Worm (Caenorhabditis elegans) whole organism, early embryonic: ENCODE data around the gene lin-5.

ENCODE experiments used
- B0310.2 ChIP-seq: sonication (generic microtip); optimal IDR thresholded peaks from 2 replicates; lab custom pipeline; 2016; ENCODE audit warnings: mild to moderate bottlenecking, missing genetic modification characterization, missing compliant biosample characterization
- F13C5.2 ChIP-seq: sonication (generic microtip); optimal IDR thresholded peaks from 2 replicates; lab custom pipeline; 2017; ENCODE audit warnings: mild to moderate bottlenecking, missing genetic modification characterization, inconsistent platforms, missing compliant biosample characterization
- ama-1 ChIP-seq: fragments of 150-350 bp; optimal IDR thresholded peaks from 2 replicates; lab custom pipeline; 2014
- flt-1 ChIP-seq: fragments of 200-800 bp; sonication (Bioruptor generic); IDR thresholded peaks from 2 replicates; pipeline ENCODE4 v1.3.6; 2022; ENCODE audit warnings: missing genetic modification characterization, missing compliant biosample characterization
- hmbx-1 ChIP-seq: sonication (generic microtip); optimal IDR thresholded peaks from 2 replicates; lab custom pipeline; 2016; ENCODE audit warnings: mild to moderate bottlenecking, missing genetic modification characterization, missing compliant biosample characterization
- scrt-1 ChIP-seq: fragments of 200-800 bp; sonication (Bioruptor generic); IDR thresholded peaks from 2 replicates; pipeline ENCODE4 v1.3.6; 2022; ENCODE audit warnings: missing genetic modification characterization, missing compliant biosample characterization
- tbx-11 ChIP-seq: fragments of 200-800 bp; sonication (Bioruptor generic); IDR thresholded peaks from 2 replicates; pipeline ENCODE4 v1.3.6; 2022; ENCODE audit warnings: missing genetic modification characterization, missing compliant biosample characterization
- tbx-37 ChIP-seq: fragments of 200-800 bp; sonication (Bioruptor generic); conservative IDR thresholded peaks from 2 replicates; pipeline ENCODE4 v1.3.6; 2022; ENCODE audit warnings: missing genetic modification reagents, missing genetic modification characterization, missing compliant biosample characterization

- TF ChIP-seq flt-1, result no peak
- TF ChIP-seq ama-1, result no peak
- no peak for TF ChIP-seq tbx-37
- TF ChIP-seq F13C5.2 (tag; lab: Kevin White, UChicago), result peak; percentile 18
- no peak for TF ChIP-seq hmbx-1 (tag; lab: Kevin White, UChicago)
- no peak for TF ChIP-seq scrt-1 (GFP tag; lab: Robert Waterston, UW)
- TF ChIP-seq tbx-11 (GFP tag; lab: Robert Waterston, UW), result no peak
- no peak for TF ChIP-seq B0310.2 (tag; lab: Kevin White, UChicago)
Measured at ce11 chrII:7839703-7840102, 20.7 kb upstream of the lin-5 start.
